Worm (Caenorhabditis elegans) whole organism, young adult: ENCODE data around the gene ule-3.

Experiments used
- B0019.2 ChIP-seq: fragments of 200-800 bp; sonication (Bioruptor generic); conservative IDR thresholded peaks from 2 replicates; pipeline ENCODE4 v1.3.6; 2022; ENCODE audit warnings: missing genetic modification reagents, missing genetic modification characterization, missing compliant biosample characterization
- B0035.1 ChIP-seq: sonication (generic microtip); optimal IDR thresholded peaks from 2 replicates; lab custom pipeline; 2016; ENCODE audit warnings: missing genetic modification characterization, mild to moderate bottlenecking, missing compliant biosample characterization, missing genotype, missing genetic modification reagents
- B0261.1 ChIP-seq: sonication (generic microtip); optimal IDR thresholded peaks from 2 replicates; lab custom pipeline; 2016; ENCODE audit warnings: mild to moderate bottlenecking, missing genetic modification characterization, moderate library complexity, missing compliant biosample characterization
- B0336.3 ChIP-seq: fragments of 200-800 bp; sonication (Bioruptor generic); IDR thresholded peaks from 2 replicates; pipeline ENCODE4 v1.3.6; 2022; ENCODE audit warnings: missing genetic modification characterization, missing compliant biosample characterization
- C06A6.2 ChIP-seq: fragments of 200-800 bp; sonication (Bioruptor generic); conservative IDR thresholded peaks from 2 replicates; pipeline ENCODE4 v1.3.6; 2022; ENCODE audit warnings: missing genetic modification characterization, missing compliant biosample characterization
- F10E7.11 ChIP-seq: sonication (generic microtip); optimal IDR thresholded peaks from 2 replicates; lab custom pipeline; 2017; ENCODE audit warnings: mild to moderate bottlenecking, missing genetic modification characterization, moderate library complexity, missing compliant biosample characterization
- F22D6.2 ChIP-seq: sonication (generic microtip); optimal IDR thresholded peaks from 2 replicates; lab custom pipeline; 2016; ENCODE audit warnings: mild to moderate bottlenecking, missing genetic modification characterization, missing compliant biosample characterization
- F33H1.4 ChIP-seq: fragments of 200-800 bp; sonication (Bioruptor generic); IDR thresholded peaks from 2 replicates; pipeline ENCODE4 v1.3.6; 2022; ENCODE audit warnings: missing genetic modification reagents, missing genetic modification characterization, missing compliant biosample characterization
- F39B2.1 ChIP-seq: fragments of 200-800 bp; sonication (Bioruptor generic); IDR thresholded peaks from 2 replicates; pipeline ENCODE4 v1.3.6; 2022; ENCODE audit warnings: missing genetic modification reagents, missing genetic modification characterization, missing compliant biosample characterization
- F52B5.7 ChIP-seq: sonication (generic microtip); optimal IDR thresholded peaks from 2 replicates; lab custom pipeline; 2016; ENCODE audit warnings: mild to moderate bottlenecking, missing genetic modification characterization, missing compliant biosample characterization
- K11D2.4 ChIP-seq: fragments of 200-800 bp; sonication (Bioruptor generic); IDR thresholded peaks from 2 replicates; pipeline ENCODE4 v1.3.6; 2022; ENCODE audit warnings: missing genetic modification reagents, missing genetic modification characterization, missing compliant biosample characterization
- T07F8.4 ChIP-seq: sonication (generic microtip); optimal IDR thresholded peaks from 2 replicates; lab custom pipeline; 2016; ENCODE audit warnings: mild to moderate bottlenecking, missing genetic modification characterization, moderate library complexity, missing compliant biosample characterization
- ZK185.1 ChIP-seq: sonication (generic microtip); optimal IDR thresholded peaks from 2 replicates; lab custom pipeline; 2016; ENCODE audit warnings: mild to moderate bottlenecking, missing genetic modification characterization, missing compliant biosample characterization; ENCODE audit not compliant: poor library complexity, severe bottlenecking
- akir-1 ChIP-seq: fragments of 200-800 bp; sonication (Bioruptor generic); optimal IDR thresholded peaks from 2 replicates; lab custom pipeline; 2018; ENCODE audit warnings: mild to moderate bottlenecking, missing genetic modification characterization, moderate library complexity, missing compliant biosample characterization
- attf-3 ChIP-seq: fragments of 200-800 bp; sonication (Bioruptor generic); conservative IDR thresholded peaks from 2 replicates; pipeline ENCODE4 v1.3.6; 2022; ENCODE audit warnings: missing genetic modification reagents, missing genetic modification characterization, missing compliant biosample characterization
- ccch-3 ChIP-seq: fragments of 200-800 bp; sonication (Bioruptor generic); optimal IDR thresholded peaks from 2 replicates; lab custom pipeline; 2018; ENCODE audit warnings: mild to moderate bottlenecking, missing genetic modification characterization, missing compliant biosample characterization
- cebp-1 ChIP-seq, 2 experiments: fragments of 200-800 bp in 1 of 2; sonication (Bioruptor generic) in 1 of 2; sonication (generic microtip) in 1 of 2; IDR thresholded peaks in 1 of 2; optimal IDR thresholded peaks in 1 of 2; 2 replicates each; pipeline versions ENCODE4 v1.3.6 to Lab custom; 2017 to 2022; ENCODE audit warnings: missing compliant biosample characterization in 2 of 2, missing genetic modification characterization in 2 of 2, mild to moderate bottlenecking in 1 of 2, missing genetic modification reagents in 1 of 2, moderate library complexity in 1 of 2
- ceh-27 ChIP-seq: fragments of 200-800 bp; sonication (Bioruptor generic); optimal IDR thresholded peaks from 2 replicates; lab custom pipeline; 2018; ENCODE audit warnings: mild to moderate bottlenecking, missing genetic modification characterization, moderate library complexity, missing compliant biosample characterization
- ceh-91 ChIP-seq: fragments of 200-800 bp; sonication (Bioruptor generic); IDR thresholded peaks from 2 replicates; pipeline ENCODE4 v1.3.6; 2022; ENCODE audit warnings: missing genetic modification reagents, missing genetic modification characterization, missing compliant biosample characterization
- chd-7 ChIP-seq: sonication (generic microtip); optimal IDR thresholded peaks from 2 replicates; lab custom pipeline; 2016; ENCODE audit warnings: mild to moderate bottlenecking, missing genetic modification characterization, moderate library complexity, missing compliant biosample characterization
- egrh-3 ChIP-seq: fragments of 200-800 bp; sonication (Bioruptor generic); IDR thresholded peaks from 2 replicates; pipeline ENCODE4 v1.3.6; 2022; ENCODE audit warnings: missing genetic modification reagents, missing genetic modification characterization, missing compliant biosample characterization
- ekl-4 ChIP-seq: fragments of 200-800 bp; sonication (Bioruptor generic); IDR thresholded peaks from 2 replicates; pipeline ENCODE4 v1.3.6; 2022; ENCODE audit warnings: missing genetic modification reagents, missing genetic modification characterization, missing compliant biosample characterization
- fkh-3 ChIP-seq: sonication (generic microtip); optimal IDR thresholded peaks from 2 replicates; lab custom pipeline; 2016; ENCODE audit warnings: mild to moderate bottlenecking, missing genetic modification characterization, missing compliant biosample characterization
- hrde-1 ChIP-seq: sonication (generic microtip); optimal IDR thresholded peaks from 2 replicates; lab custom pipeline; 2016; ENCODE audit warnings: missing genetic modification characterization, mild to moderate bottlenecking, missing compliant biosample characterization, moderate library complexity, missing genotype, missing genetic modification reagents, borderline replicate concordance
- let-526 ChIP-seq: fragments of 200-800 bp; sonication (Bioruptor generic); IDR thresholded peaks from 2 replicates; pipeline ENCODE4 v1.3.6; 2022; ENCODE audit warnings: missing genetic modification reagents, missing genetic modification characterization, missing compliant biosample characterization
- lsl-1 ChIP-seq: fragments of 200-800 bp; sonication (Bioruptor generic); optimal IDR thresholded peaks from 2 replicates; lab custom pipeline; 2018; ENCODE audit warnings: mild to moderate bottlenecking, missing genetic modification characterization, moderate library complexity, missing compliant biosample characterization
- madf-3 ChIP-seq: fragments of 200-800 bp; sonication (Bioruptor generic); IDR thresholded peaks from 2 replicates; pipeline ENCODE4 v1.3.6; 2022; ENCODE audit warnings: missing genetic modification reagents, missing genetic modification characterization, missing compliant biosample characterization
- madf-6 ChIP-seq: fragments of 200-800 bp; sonication (Bioruptor generic); IDR thresholded peaks from 2 replicates; pipeline ENCODE4 v1.3.6; 2022; ENCODE audit warnings: missing genetic modification reagents, missing genetic modification characterization, missing compliant biosample characterization
- mel-28 ChIP-seq: sonication (generic microtip); optimal IDR thresholded peaks from 2 replicates; lab custom pipeline; 2016; ENCODE audit warnings: borderline replicate concordance, mild to moderate bottlenecking, missing genetic modification characterization, missing compliant biosample characterization
- nfyb-1 ChIP-seq: fragments of 200-800 bp; sonication (Bioruptor generic); IDR thresholded peaks from 2 replicates; pipeline ENCODE4 v1.3.6; 2022; ENCODE audit warnings: missing genetic modification reagents, missing genetic modification characterization, missing compliant biosample characterization
- nhr-179 ChIP-seq: sonication (generic microtip); optimal IDR thresholded peaks from 2 replicates; lab custom pipeline; 2016; ENCODE audit warnings: mild to moderate bottlenecking, missing genetic modification characterization, missing compliant biosample characterization
- nhr-90 ChIP-seq: sonication (generic microtip); optimal IDR thresholded peaks from 2 replicates; lab custom pipeline; 2016; ENCODE audit warnings: missing genotype, mild to moderate bottlenecking, missing genetic modification characterization, missing compliant biosample characterization
- sdz-38 ChIP-seq: sonication (generic microtip); optimal IDR thresholded peaks from 2 replicates; lab custom pipeline; 2016; ENCODE audit warnings: missing genotype, missing genetic modification characterization, missing compliant biosample characterization
- sea-2 ChIP-seq: fragments of 200-800 bp; sonication (Bioruptor generic); IDR thresholded peaks from 2 replicates; pipeline ENCODE4 v1.3.6; 2022; ENCODE audit warnings: missing genetic modification characterization, missing compliant biosample characterization
- snpc-1.1 ChIP-seq: sonication (generic microtip); optimal IDR thresholded peaks from 2 replicates; lab custom pipeline; 2017; ENCODE audit warnings: missing genetic modification characterization, mild to moderate bottlenecking, missing compliant biosample characterization, antibody characterized with exemption, moderate library complexity, missing genotype, missing genetic modification reagents; ENCODE audit not compliant: insufficient read depth
- sptf-2 ChIP-seq: fragments of 200-800 bp; sonication (Bioruptor generic); optimal IDR thresholded peaks from 2 replicates; lab custom pipeline; 2018; ENCODE audit warnings: mild to moderate bottlenecking, missing genetic modification characterization, missing compliant biosample characterization
- zim-3 ChIP-seq: sonication (generic microtip); optimal IDR thresholded peaks from 2 replicates; lab custom pipeline; 2017; ENCODE audit warnings: mild to moderate bottlenecking, missing genetic modification characterization, moderate library complexity, missing compliant biosample characterization
- ztf-25 ChIP-seq: fragments of 200-800 bp; sonication (Bioruptor generic); IDR thresholded peaks from 2 replicates; pipeline ENCODE4 v1.3.6; 2022; ENCODE audit warnings: missing genetic modification reagents, missing genetic modification characterization, missing compliant biosample characterization

The ule-3 gene

DNA sequence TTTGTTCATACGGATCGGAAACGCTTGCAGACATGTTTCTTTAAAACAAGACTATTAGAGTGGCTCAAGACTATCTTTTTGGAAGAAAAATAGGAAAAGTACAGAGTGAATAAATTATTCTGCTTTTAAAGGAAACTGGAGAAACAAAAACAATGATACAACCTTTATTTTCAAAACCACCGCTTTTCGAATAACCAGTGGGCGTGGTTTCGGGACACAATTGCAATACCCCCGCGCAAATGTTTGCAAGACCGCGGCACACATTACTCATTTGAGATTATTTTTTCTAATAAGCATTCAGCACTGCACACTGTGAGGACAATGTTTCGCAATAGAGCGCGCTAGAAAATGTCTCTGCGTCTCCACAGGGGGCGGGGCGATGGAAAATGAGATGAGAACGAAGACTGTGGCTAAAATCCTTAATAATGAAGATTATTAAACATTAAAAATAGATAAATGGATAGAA lies 14.3 kb downstream of the ule-3 start, which contains the start of gene plrg-1 (continued):
- peak; percentile 99 for TF ChIP-seq cebp-1 (GFP tag; IDR thresholded peaks at IDR 0.05; lab: Robert Waterston, UW)
- peak; percentile 99 for TF ChIP-seq cebp-1 (tag; optimal IDR thresholded peaks at IDR 0.05; lab: Kevin White, UChicago)
- peak; percentile 32 for TF ChIP-seq mel-28 (tag; lab: Kevin White, UChicago)
- peak; percentile 86 for TF ChIP-seq madf-6 (GFP tag; lab: Robert Waterston, UW)
- TF ChIP-seq let-526 (GFP tag; lab: Robert Waterston, UW): no peak
- TF ChIP-seq nfyb-1 (GFP tag; lab: Robert Waterston, UW): peak; percentile 92
- TF ChIP-seq egrh-3 (GFP tag; lab: Robert Waterston, UW): peak; percentile 60; the same call in 1 of the 2 replicates
- TF ChIP-seq F10E7.11: no peak
- peak; percentile 75 for TF ChIP-seq attf-3 (GFP tag; lab: Robert Waterston, UW)
- TF ChIP-seq zim-3 (tag; lab: Kevin White, UChicago): no peak
- TF ChIP-seq C06A6.2: peak; percentile 96
- peak; percentile 76 for TF ChIP-seq K11D2.4 (GFP tag; lab: Robert Waterston, UW)
- 0 out of 2 replicates have a peak, but pooled peaks have one; percentile 73 for TF ChIP-seq ztf-25 (GFP tag; lab: Robert Waterston, UW)
- TF ChIP-seq ceh-27 (GFP tag; lab: Kevin White, UChicago): peak; percentile 92
- no peak for TF ChIP-seq nhr-179 (tag; lab: Kevin White, UChicago)
- TF ChIP-seq fkh-3 (tag; lab: Kevin White, UChicago): no peak
- TF ChIP-seq madf-3: peak; percentile 89
- peak; percentile 62 for TF ChIP-seq T07F8.4 (tag; lab: Kevin White, UChicago)
- TF ChIP-seq ccch-3 (GFP tag; lab: Kevin White, UChicago): no peak
- peak; percentile 94 for TF ChIP-seq ekl-4 (GFP tag; lab: Robert Waterston, UW)
- no peak for TF ChIP-seq B0035.1 (tag; lab: Kevin White, UChicago)
- TF ChIP-seq sptf-2 (GFP tag; lab: Kevin White, UChicago): no peak
- peak; percentile 39 for TF ChIP-seq F22D6.2 (tag; lab: Kevin White, UChicago)
- TF ChIP-seq sea-2 (GFP tag; lab: Robert Waterston, UW): no peak
- TF ChIP-seq hrde-1: peak; percentile 28
- TF ChIP-seq lsl-1: peak; percentile 74
- peak; percentile 55 for TF ChIP-seq F33H1.4 (GFP tag; lab: Robert Waterston, UW)
- peak; percentile 73 for TF ChIP-seq B0019.2
- peak; percentile 74 for TF ChIP-seq chd-7 (tag; lab: Kevin White, UChicago)
- peak; percentile 91 for TF ChIP-seq ZK185.1 (tag; lab: Kevin White, UChicago)
- no peak for TF ChIP-seq F39B2.1 (GFP tag; lab: Robert Waterston, UW)
- no peak for TF ChIP-seq akir-1 (GFP tag; lab: Kevin White, UChicago)
- TF ChIP-seq sdz-38 (tag; lab: Kevin White, UChicago): no peak
- TF ChIP-seq, all 124 proteins: peak for 86

DNA sequence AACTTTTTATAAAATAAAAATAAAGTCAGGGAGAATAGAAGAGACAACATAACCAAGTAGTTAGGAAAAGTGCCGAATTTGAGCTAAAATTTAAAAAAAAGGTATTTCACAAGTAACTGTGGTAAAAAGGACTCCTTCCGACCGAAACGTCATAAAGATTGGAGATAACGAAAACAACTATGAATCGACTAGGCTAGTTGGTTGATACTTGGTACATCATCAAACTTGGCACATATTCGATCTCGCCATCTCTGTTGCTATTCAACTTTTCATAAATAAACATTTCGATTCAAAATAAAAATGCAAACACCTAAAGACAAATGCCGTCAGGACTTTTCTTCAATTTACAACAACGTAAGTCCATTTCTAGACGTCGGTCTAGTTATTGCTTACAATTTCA lies 18.2 kb downstream of the ule-3 start, which contains the start of gene C29A12.22:
TSS of gene C29A12.22 (plus strand) at position 301 of the 400 bp plus-strand sequence.
- TF ChIP-seq F52B5.7 (tag; lab: Kevin White, UChicago) (no peak), ceh-91 (GFP tag; lab: Robert Waterston, UW) (no peak), B0336.3 (GFP tag; lab: Robert Waterston, UW) (no peak), nhr-90 (tag; lab: Kevin White, UChicago) (no peak), snpc-1.1 (tag; lab: Kevin White, UChicago) (no peak), B0261.1 (tag; lab: Kevin White, UChicago) (no peak), lsl-1 (no peak)
